Fruit fly (Drosophila melanogaster) whole organism, adult: ENCODE results near the gene CG34453.

Experiments
- CG11617 ChIP-seq: fragments of 200-800 bp; sonication (Bioruptor generic); optimal IDR thresholded peaks from 2 replicates; lab custom pipeline; 2017; ENCODE audit warnings: mild to moderate bottlenecking, missing biosample characterization, missing genetic modification reagents, missing genetic modification characterization
- CG12768 ChIP-seq: fragments of 200-800 bp; sonication (Bioruptor generic); optimal IDR thresholded peaks from 2 replicates; lab custom pipeline; 2017; ENCODE audit warnings: missing biosample characterization, missing genetic modification characterization, mild to moderate bottlenecking, moderate library complexity, missing genetic modification reagents
- CG14711 ChIP-seq: fragments of 200-800 bp; sonication (Bioruptor generic); optimal IDR thresholded peaks from 2 replicates; lab custom pipeline; 2018; ENCODE audit warnings: missing biosample characterization, mild to moderate bottlenecking, missing genetic modification characterization, moderate library complexity
- CG33017 ChIP-seq: fragments of 200-800 bp; sonication (Bioruptor generic); optimal IDR thresholded peaks from 2 replicates; lab custom pipeline; 2018; ENCODE audit warnings: missing biosample characterization, mild to moderate bottlenecking, missing genetic modification characterization, moderate library complexity
- CG7045 ChIP-seq: fragments of 200-800 bp; sonication (Bioruptor generic); optimal IDR thresholded peaks from 2 replicates; lab custom pipeline; 2017; ENCODE audit warnings: missing biosample characterization, mild to moderate bottlenecking, missing genetic modification characterization
- Clk ChIP-seq: fragments of 200-800 bp; sonication (Bioruptor generic); optimal IDR thresholded peaks from 2 replicates; lab custom pipeline; 2017; ENCODE audit warnings: missing biosample characterization, missing genetic modification characterization
- Hr96 ChIP-seq: fragments of 200-800 bp; sonication (Bioruptor generic); optimal IDR thresholded peaks from 2 replicates; lab custom pipeline; 2016; ENCODE audit warnings: missing biosample characterization, missing genetic modification characterization
- Mnt ChIP-seq: fragments of 200-800 bp; sonication (Bioruptor generic); optimal IDR thresholded peaks from 2 replicates; lab custom pipeline; 2016; ENCODE audit warnings: missing biosample characterization, mild to moderate bottlenecking, missing genetic modification characterization
- cic ChIP-seq: fragments of 200-800 bp; sonication (Bioruptor generic); optimal IDR thresholded peaks from 2 replicates; lab custom pipeline; 2017; ENCODE audit warnings: missing biosample characterization, mild to moderate bottlenecking, missing genetic modification characterization, moderate library complexity
- kay ChIP-seq: fragments of 200-800 bp; sonication (Bioruptor generic); peaks from one replicate; lab custom pipeline; 2016; ENCODE audit warnings: missing biosample characterization, missing genetic modification characterization, borderline replicate concordance
- ovo ChIP-seq: fragments of 200-800 bp; sonication (Bioruptor generic); optimal IDR thresholded peaks from 2 replicates; lab custom pipeline; 2016; ENCODE audit warnings: missing biosample characterization, missing genetic modification characterization
- tj ChIP-seq: fragments of 200-800 bp; sonication (Bioruptor generic); optimal IDR thresholded peaks from 3 replicates; lab custom pipeline; 2017; ENCODE audit warnings: missing biosample characterization, mild to moderate bottlenecking, missing genetic modification characterization, moderate library complexity

- TF ChIP-seq CG33017 (tag; lab: Kevin White, UChicago) (no peak), ovo (GFP tag; lab: Kevin White, UChicago) (no peak), CG11617 (GFP tag; lab: Kevin White, UChicago) (no peak), CG14711 (no peak), Mnt (no peak), CG7045 (GFP tag; lab: Kevin White, UChicago) (no peak), Clk (no peak), CG12768 (GFP tag; lab: Kevin White, UChicago) (no peak), cic (GFP tag; lab: Kevin White, UChicago) (no peak), tj (no peak), Hr96 (GFP tag; lab: Kevin White, UChicago) (no peak), kay (GFP tag; lab: Kevin White, UChicago) (no peak)
These were observed 34.5 kb upstream of the CG34453 start for dm6 chr3L:267618-268017.
